Fruit fly (Drosophila melanogaster): Measurements from ENCODE around the gene Gr98a.

The Gr98a gene

DNA sequence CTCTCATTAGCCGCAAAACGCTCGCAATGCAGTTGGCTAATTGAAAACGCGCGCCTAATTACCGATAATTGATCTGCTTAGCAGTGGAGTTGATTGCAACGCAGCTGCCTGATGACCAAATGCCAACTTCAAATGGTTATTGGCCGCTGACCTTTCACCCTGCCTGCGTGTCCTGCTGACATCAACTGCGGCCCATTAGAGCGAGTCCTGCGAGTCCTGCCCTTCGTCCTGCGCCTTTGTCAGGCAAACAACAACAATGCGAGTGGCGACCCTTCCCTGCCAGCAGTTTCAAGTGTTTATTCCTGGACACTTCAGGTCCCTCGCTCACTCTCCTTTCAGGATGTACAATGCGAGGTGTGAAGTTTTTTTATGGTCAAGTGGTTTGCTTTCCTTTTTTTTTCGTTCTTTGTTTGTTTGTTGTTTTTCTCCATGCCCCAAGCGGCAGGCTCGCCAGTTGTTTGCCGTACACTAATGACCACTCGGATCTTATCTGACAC lies 45.2 kb upstream of the Gr98a start:
- no peak for TF ChIP-seq rgr (GFP tag; optimal IDR thresholded peaks at IDR 0.05)
- TF ChIP-seq N (GFP tag; optimal IDR thresholded peaks at IDR 0.05) = no peak
- no peak for TF ChIP-seq ey (GFP tag; optimal IDR thresholded peaks at IDR 0.05)
- TF ChIP-seq usp (GFP tag; optimal IDR thresholded peaks at IDR 0.05) = no peak
- no peak for TF ChIP-seq Rel (GFP tag; optimal IDR thresholded peaks at IDR 0.05)
- no peak for TF ChIP-seq Rel (tag; optimal IDR thresholded peaks at IDR 0.05)
- no peak for TF ChIP-seq Dfd (GFP tag; optimal IDR thresholded peaks at IDR 0.05)
- no peak for TF ChIP-seq br (GFP tag; optimal IDR thresholded peaks at IDR 0.05)
- TF ChIP-seq sv (GFP tag; optimal IDR thresholded peaks at IDR 0.05) = no peak
- no peak for TF ChIP-seq pan (optimal IDR thresholded peaks at IDR 0.05)
- no peak for TF ChIP-seq Hnf4 (GFP tag; optimal IDR thresholded peaks at IDR 0.05)

DNA sequence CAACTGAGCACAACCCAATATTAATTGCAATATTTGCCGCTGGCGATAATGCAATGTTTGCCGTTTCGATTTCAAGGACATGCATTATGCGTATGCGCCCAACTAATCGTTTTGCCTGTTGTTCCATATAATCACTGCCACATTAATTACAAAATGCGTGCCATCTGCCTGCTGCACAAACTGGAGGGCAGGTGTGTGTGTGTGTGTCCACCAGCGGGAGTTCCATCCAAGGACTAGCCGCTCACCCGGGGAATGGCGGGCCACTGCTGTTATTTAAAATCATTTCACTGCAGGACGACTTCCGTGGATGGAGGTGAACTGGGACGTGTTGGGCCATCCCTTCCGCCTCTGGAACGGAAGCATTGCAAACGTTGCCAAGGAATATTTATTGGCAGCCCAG lies 42.4 kb upstream of the Gr98a start:
- TF ChIP-seq Sp1 (GFP tag; optimal IDR thresholded peaks at IDR 0.05) = no peak
- TF ChIP-seq Jra (GFP tag; optimal IDR thresholded peaks at IDR 0.05) = no peak
- no peak for TF ChIP-seq brk (GFP tag; optimal IDR thresholded peaks at IDR 0.05)
- no peak for TF ChIP-seq rgr (GFP tag; optimal IDR thresholded peaks at IDR 0.05)
- no peak for TF ChIP-seq br (GFP tag; optimal IDR thresholded peaks at IDR 0.05)
- TF ChIP-seq Myc (optimal IDR thresholded peaks at IDR 0.05) = no peak
- TF ChIP-seq CG9705 (GFP tag; optimal IDR thresholded peaks at IDR 0.05) = no peak
- TF ChIP-seq Hr83 (GFP tag; optimal IDR thresholded peaks at IDR 0.05; ENCODE audit: poor library complexity, severe bottlenecking) = no peak
- TF ChIP-seq usp (GFP tag; optimal IDR thresholded peaks at IDR 0.05) = no peak
- no peak for TF ChIP-seq Rel (GFP tag; optimal IDR thresholded peaks at IDR 0.05)
- TF ChIP-seq Rel (tag; optimal IDR thresholded peaks at IDR 0.05) = no peak
- no peak for TF ChIP-seq Dif (GFP tag; optimal IDR thresholded peaks at IDR 0.05; ENCODE audit: partially characterized antibody)
- no peak for TF ChIP-seq woc (GFP tag; optimal IDR thresholded peaks at IDR 0.05)
- no peak for TF ChIP-seq N (GFP tag; optimal IDR thresholded peaks at IDR 0.05)
- TF ChIP-seq GATAd (GFP tag; optimal IDR thresholded peaks at IDR 0.05) = no peak
- TF ChIP-seq dl (GFP tag; optimal IDR thresholded peaks at IDR 0.05; ENCODE audit: insufficient read depth in 1 of 2, partially characterized antibody in 2 of 2) = no peak
- no peak for TF ChIP-seq Vsx2 (GFP tag; optimal IDR thresholded peaks at IDR 0.05; ENCODE audit: partially characterized antibody)
- TF ChIP-seq Hr78 (GFP tag; optimal IDR thresholded peaks at IDR 0.05) = no peak
- TF ChIP-seq Abd-B (GFP tag; optimal IDR thresholded peaks at IDR 0.05) = no peak

DNA sequence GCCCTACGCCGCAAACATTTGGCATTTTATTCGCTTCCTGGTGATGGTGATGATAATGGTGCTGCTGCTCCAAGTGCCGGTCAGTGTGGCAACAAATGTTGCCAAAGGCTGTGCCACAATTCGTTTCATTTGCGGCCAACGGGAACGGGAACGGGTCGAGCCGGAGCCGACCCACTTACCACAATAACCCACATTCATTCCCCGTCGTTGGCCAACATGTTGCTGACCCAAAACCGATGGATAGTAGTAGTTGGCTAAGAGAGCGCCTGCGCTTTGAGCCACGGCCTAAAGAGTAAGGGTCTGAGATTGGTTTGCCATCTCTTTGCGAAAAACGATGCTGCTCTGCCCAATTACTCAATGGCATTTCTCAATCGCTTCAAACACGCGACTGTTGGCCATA lies 24.8 kb upstream of the Gr98a start:
- TF ChIP-seq GATAd (GFP tag; optimal IDR thresholded peaks at IDR 0.05) = no peak
- no peak for TF ChIP-seq Abd-B (GFP tag; optimal IDR thresholded peaks at IDR 0.05)

DNA sequence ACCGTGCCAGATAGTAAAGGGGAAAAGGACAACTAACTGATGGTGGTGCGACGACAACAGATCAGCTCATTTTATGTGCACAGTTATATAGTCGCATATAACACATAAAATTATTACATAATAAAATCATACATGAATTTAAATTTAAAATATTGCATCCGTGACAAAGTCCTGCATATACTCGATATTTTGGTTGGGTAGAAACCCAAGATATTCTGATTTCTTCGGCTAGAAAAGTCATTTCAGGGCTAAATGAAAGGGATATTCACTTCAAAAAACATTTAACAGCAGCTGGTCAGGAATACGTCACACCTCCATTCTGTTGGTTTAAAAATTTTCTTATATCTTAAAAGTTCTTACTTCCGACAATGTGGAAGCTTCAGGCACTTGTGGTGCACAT lies 23.8 kb upstream of the Gr98a start, which contains the start of gene CG13978:
Gene CG13978 (plus strand): TSS at position 301 of the 400 bp plus-strand sequence.
- TF ChIP-seq brk (GFP tag; optimal IDR thresholded peaks at IDR 0.05) (no peak), dsf (GFP tag; optimal IDR thresholded peaks at IDR 0.05; ENCODE audit: borderline replicate concordance) (no peak), Jra (GFP tag; optimal IDR thresholded peaks at IDR 0.05) (no peak), sv (GFP tag; optimal IDR thresholded peaks at IDR 0.05) (no peak), GATAd (GFP tag; optimal IDR thresholded peaks at IDR 0.05) (no peak), Dfd (GFP tag; optimal IDR thresholded peaks at IDR 0.05) (no peak), psq (GFP tag; optimal IDR thresholded peaks at IDR 0.05) (no peak), usp (GFP tag; optimal IDR thresholded peaks at IDR 0.05) (no peak), HLH106 (tag; optimal IDR thresholded peaks at IDR 0.05) (no peak), tai (GFP tag; optimal IDR thresholded peaks at IDR 0.05) (no peak), jim (GFP tag; optimal IDR thresholded peaks at IDR 0.05) (no peak)

- TF ChIP-seq psq (GFP tag; optimal IDR thresholded peaks at IDR 0.05) (no peak), jim (GFP tag; optimal IDR thresholded peaks at IDR 0.05) (no peak), brk (GFP tag; optimal IDR thresholded peaks at IDR 0.05) (no peak), woc (GFP tag; optimal IDR thresholded peaks at IDR 0.05) (no peak), HLH106 (tag; optimal IDR thresholded peaks at IDR 0.05) (no peak), sv (GFP tag; optimal IDR thresholded peaks at IDR 0.05) (no peak), sage (GFP tag; optimal IDR thresholded peaks at IDR 0.05) (no peak), usp (GFP tag; optimal IDR thresholded peaks at IDR 0.05) (no peak), Mio (GFP tag; optimal IDR thresholded peaks at IDR 0.05) (no peak), fru (GFP tag; optimal IDR thresholded peaks at IDR 0.05) (no peak)
Observed at dm6 chr3R:27477507-27477906, 10.2 kb upstream of the Gr98a start.
